Fruit fly (Drosophila melanogaster): ENCODE data around the gene Cpr67B.
A peak's percentile ranks its signal among the peaks of the same experiment; 100 is the strongest.

The Cpr67B gene

DNA sequence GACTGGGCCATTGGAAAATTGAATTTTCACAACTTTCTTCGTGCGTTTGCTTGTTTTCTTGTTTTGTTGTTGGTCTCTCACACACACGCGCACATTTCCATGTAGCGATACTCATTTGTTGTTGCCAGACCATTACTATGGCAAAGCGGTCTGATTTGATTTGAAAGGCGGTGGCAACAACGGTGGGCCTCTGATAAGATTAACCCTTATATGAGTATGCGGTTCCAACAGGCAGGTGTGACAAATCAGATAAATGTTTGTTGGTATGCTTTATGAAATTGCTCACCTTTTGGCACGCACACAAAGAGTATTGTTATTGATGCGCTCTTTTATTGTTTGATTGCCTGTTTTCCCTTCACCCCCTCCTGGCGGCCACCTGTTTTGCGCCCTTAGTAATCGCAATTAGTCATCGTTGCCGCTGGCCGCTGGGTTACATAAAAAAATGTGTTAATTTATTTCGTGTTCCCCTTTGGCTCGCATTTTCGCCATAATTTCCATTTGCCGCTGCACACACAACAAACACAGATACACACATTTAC, 42.7 kb downstream of the Cpr67B start (continued):
- TF ChIP-seq CG15696 (tag; optimal IDR thresholded peaks at IDR 0.05) (no peak), cad (GFP tag; optimal IDR thresholded peaks at IDR 0.05) (peak; percentile 23), dysf (GFP tag; IDR thresholded peaks at IDR 0.05) (no peak), CG33213 (GFP tag; optimal IDR thresholded peaks at IDR 0.05) (no peak), CG18619 (GFP tag; optimal IDR thresholded peaks at IDR 0.05) (no peak), Max (GFP tag; optimal IDR thresholded peaks at IDR 0.05) (no peak), ato (GFP tag; IDR thresholded peaks at IDR 0.05; ENCODE audit: partially characterized antibody) (no peak), CG1233 (GFP tag; optimal IDR thresholded peaks at IDR 0.05) (no peak), CG10431 (GFP tag; optimal IDR thresholded peaks at IDR 0.05) (peak; percentile 97), CG10959 (GFP tag; IDR thresholded peaks at IDR 0.05) (peak; percentile 84), chinmo (GFP tag; IDR thresholded peaks at IDR 0.05; ENCODE audit: partially characterized antibody) (peak; percentile 78; the same call in 2 of the 4 replicates), CG11456 (GFP tag; IDR thresholded peaks at IDR 0.05) (no peak), p53 (GFP tag; optimal IDR thresholded peaks at IDR 0.05) (no peak), sens-2 (GFP tag; IDR thresholded peaks at IDR 0.05) (no peak), CG7987 (GFP tag; optimal IDR thresholded peaks at IDR 0.05) (no peak), zen2 (GFP tag; IDR thresholded peaks at IDR 0.05; ENCODE audit: partially characterized antibody) (no peak), CG3065 (GFP tag; optimal IDR thresholded peaks at IDR 0.05) (no peak), CG9215 (GFP tag; IDR thresholded peaks at IDR 0.05) (no peak), Dip3 (GFP tag; optimal IDR thresholded peaks at IDR 0.05) (no peak), CG17802 (tag; optimal IDR thresholded peaks at IDR 0.05) (no peak), CG4328 (GFP tag; optimal IDR thresholded peaks at IDR 0.05) (no peak), E2f2 (GFP tag; IDR thresholded peaks at IDR 0.05) (no peak), Dad (GFP tag; optimal IDR thresholded peaks at IDR 0.05) (no peak), trem (tag; optimal IDR thresholded peaks at IDR 0.05) (no peak), CG10147 (GFP tag; optimal IDR thresholded peaks at IDR 0.05) (no peak), Drgx (GFP tag; IDR thresholded peaks at IDR 0.05) (no peak), ash1 (GFP tag; optimal IDR thresholded peaks at IDR 0.05) (no peak), CG12299 (tag; optimal IDR thresholded peaks at IDR 0.05) (no peak), CG6683 (GFP tag; optimal IDR thresholded peaks at IDR 0.05) (no peak), stc (GFP tag; IDR thresholded peaks at IDR 0.05) (no peak), salm (tag; optimal IDR thresholded peaks at IDR 0.05) (no peak), trh (GFP tag; optimal IDR thresholded peaks at IDR 0.05) (no peak), dimm (GFP tag; IDR thresholded peaks at IDR 0.05) (no peak), fd3F (GFP tag; optimal IDR thresholded peaks at IDR 0.05) (no peak), CG8765 (GFP tag; IDR thresholded peaks at IDR 0.05) (no peak), CG15601 (tag; optimal IDR thresholded peaks at IDR 0.05) (no peak), corto (GFP tag; optimal IDR thresholded peaks at IDR 0.05) (peak; percentile 2), Scr (GFP tag; IDR thresholded peaks at IDR 0.05; ENCODE audit: partially characterized antibody) (0 out of 2 replicates have a peak, but pooled peaks have one; percentile 12), Rfx (GFP tag; IDR thresholded peaks at IDR 0.05) (peak; percentile 38), MESR4 (GFP tag; optimal IDR thresholded peaks at IDR 0.05) (peak; percentile 20), seq (GFP tag; IDR thresholded peaks at IDR 0.05) (no peak; the same call in 1 of the 2 replicates), Ptx1 (GFP tag; IDR thresholded peaks at IDR 0.05) (no peak), ci (GFP tag; IDR thresholded peaks at IDR 0.05) (no peak), nerfin-1 (tag; optimal IDR thresholded peaks at IDR 0.05) (no peak), ssp (GFP tag; IDR thresholded peaks at IDR 0.05) (no peak), usp (GFP tag; optimal IDR thresholded peaks at IDR 0.05) (no peak), Usf (GFP tag; optimal IDR thresholded peaks at IDR 0.05) (no peak), CG11398 (GFP tag; optimal IDR thresholded peaks at IDR 0.05) (no peak), CG32772 (GFP tag; IDR thresholded peaks at IDR 0.05) (no peak), az2 (GFP tag; optimal IDR thresholded peaks at IDR 0.05) (no peak), Ets65A (GFP tag) (no peak), Abd-B (GFP tag; optimal IDR thresholded peaks at IDR 0.05) (peak; percentile 6)
